Worm (Caenorhabditis elegans): ENCODE results near the gene hsp-43.

- TF ChIP-seq W03F9.2 (tag; optimal IDR thresholded peaks at IDR 0.05) (no peak), dao-5 (tag; optimal IDR thresholded peaks at IDR 0.05) (no peak), him-1 (tag; optimal IDR thresholded peaks at IDR 0.05) (no peak)
These were observed 10.2 kb upstream of the hsp-43 start for ce11 chrX:6245499-6245898.
